Worm (Caenorhabditis elegans) whole organism, early embryonic: ENCODE data around the gene F54F12.2.

Experiments
- B0310.2 ChIP-seq: sonication (generic microtip); optimal IDR thresholded peaks from 2 replicates; lab custom pipeline; 2016; ENCODE audit warnings: mild to moderate bottlenecking, missing genetic modification characterization, missing compliant biosample characterization
- ama-1 ChIP-seq: fragments of 150-350 bp; optimal IDR thresholded peaks from 2 replicates; lab custom pipeline; 2014
- ceh-36 ChIP-seq: sonication (generic microtip); optimal IDR thresholded peaks from 2 replicates; lab custom pipeline; 2016; ENCODE audit warnings: missing genetic modification characterization, inconsistent platforms, missing compliant biosample characterization

DNA sequence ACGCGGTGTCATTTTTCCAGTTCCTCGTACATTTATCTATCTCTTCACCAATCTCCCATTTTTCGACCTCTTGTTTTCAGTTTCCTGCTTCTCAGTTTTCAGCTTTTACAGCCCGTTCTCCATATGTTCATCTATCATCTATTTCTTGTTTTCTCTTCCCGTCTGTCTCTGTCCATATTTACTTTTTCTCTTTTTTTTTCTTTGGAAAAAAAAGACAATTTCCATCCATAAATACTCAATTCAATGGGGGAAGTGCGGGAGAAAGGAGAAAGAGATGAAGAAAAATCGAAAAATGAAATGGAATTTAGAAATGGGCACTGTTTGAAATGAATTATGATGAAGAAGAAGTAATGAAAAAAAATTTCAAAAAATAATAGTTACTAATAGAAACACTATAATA, 18.3 kb downstream of the F54F12.2 start:
- TF ChIP-seq ama-1 (lab: Kevin White, UChicago) (no peak), ceh-36 (no peak), B0310.2 (no peak)
